Worm (Caenorhabditis elegans) whole organism, early embryonic: ENCODE results near the gene K08B12.1.

Experiments
- B0310.2 ChIP-seq: sonication (generic microtip); optimal IDR thresholded peaks from 2 replicates; lab custom pipeline; 2016; ENCODE audit warnings: mild to moderate bottlenecking, missing genetic modification characterization, missing compliant biosample characterization
- F13C5.2 ChIP-seq: sonication (generic microtip); optimal IDR thresholded peaks from 2 replicates; lab custom pipeline; 2017; ENCODE audit warnings: mild to moderate bottlenecking, missing genetic modification characterization, inconsistent platforms, missing compliant biosample characterization
- ama-1 ChIP-seq: fragments of 150-350 bp; optimal IDR thresholded peaks from 2 replicates; lab custom pipeline; 2014
- ceh-13 ChIP-seq: fragments of 200-800 bp; sonication (Bioruptor generic); optimal IDR thresholded peaks from 2 replicates; lab custom pipeline; 2018; ENCODE audit warnings: mild to moderate bottlenecking, missing genetic modification characterization, missing compliant biosample characterization
- ceh-36 ChIP-seq: sonication (generic microtip); optimal IDR thresholded peaks from 2 replicates; lab custom pipeline; 2016; ENCODE audit warnings: missing genetic modification characterization, inconsistent platforms, missing compliant biosample characterization
- flt-1 ChIP-seq: fragments of 200-800 bp; sonication (Bioruptor generic); IDR thresholded peaks from 2 replicates; pipeline ENCODE4 v1.3.6; 2022; ENCODE audit warnings: missing genetic modification characterization, missing compliant biosample characterization
- hmbx-1 ChIP-seq: sonication (generic microtip); optimal IDR thresholded peaks from 2 replicates; lab custom pipeline; 2016; ENCODE audit warnings: mild to moderate bottlenecking, missing genetic modification characterization, missing compliant biosample characterization
- hmg-4 ChIP-seq: fragments of 200-800 bp; sonication (Bioruptor generic); optimal IDR thresholded peaks from 2 replicates; lab custom pipeline; 2018; ENCODE audit warnings: mild to moderate bottlenecking, missing genetic modification characterization, missing compliant biosample characterization
- hnd-1 ChIP-seq: sonication (generic microtip); optimal IDR thresholded peaks from 2 replicates; lab custom pipeline; 2016; ENCODE audit warnings: missing genetic modification characterization, missing compliant biosample characterization
- pes-1 ChIP-seq: fragments of 200-800 bp; sonication (Bioruptor generic); IDR thresholded peaks from 2 replicates; pipeline ENCODE4 v1.3.6; 2022; ENCODE audit warnings: missing genetic modification reagents, missing genetic modification characterization, missing compliant biosample characterization
- scrt-1 ChIP-seq: fragments of 200-800 bp; sonication (Bioruptor generic); IDR thresholded peaks from 2 replicates; pipeline ENCODE4 v1.3.6; 2022; ENCODE audit warnings: missing genetic modification characterization, missing compliant biosample characterization
- tbx-11 ChIP-seq: fragments of 200-800 bp; sonication (Bioruptor generic); IDR thresholded peaks from 2 replicates; pipeline ENCODE4 v1.3.6; 2022; ENCODE audit warnings: missing genetic modification characterization, missing compliant biosample characterization
- tbx-37 ChIP-seq: fragments of 200-800 bp; sonication (Bioruptor generic); conservative IDR thresholded peaks from 2 replicates; pipeline ENCODE4 v1.3.6; 2022; ENCODE audit warnings: missing genetic modification reagents, missing genetic modification characterization, missing compliant biosample characterization
- tra-4 ChIP-seq: sonication (generic microtip); optimal IDR thresholded peaks from 2 replicates; lab custom pipeline; 2017; ENCODE audit warnings: missing genetic modification characterization, missing compliant biosample characterization

DNA sequence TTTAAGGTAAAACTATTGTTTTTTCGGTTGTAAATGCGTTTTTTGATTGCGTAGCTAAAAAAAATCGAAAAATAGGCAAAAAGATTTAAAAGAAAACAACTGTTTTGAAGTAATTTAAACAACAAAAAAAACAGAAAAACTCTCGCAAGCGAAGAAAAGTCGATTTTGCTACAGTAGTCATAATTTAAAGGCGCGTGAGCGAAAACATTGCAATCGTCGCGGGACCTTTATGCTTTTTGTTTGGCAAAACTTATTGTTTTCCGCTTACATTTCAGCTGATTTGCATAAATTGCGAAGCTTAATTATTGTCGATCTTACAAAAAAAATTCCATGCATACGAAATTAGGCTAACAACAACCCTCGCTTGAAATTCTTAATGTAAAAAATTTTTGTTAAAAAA is 8.8 kb downstream of the K08B12.1 start:
- no peak for TF ChIP-seq ceh-36
- no peak for TF ChIP-seq flt-1 (GFP tag; lab: Robert Waterston, UW)
- no peak for TF ChIP-seq pes-1 (GFP tag; lab: Robert Waterston, UW)
- no peak for TF ChIP-seq ceh-13 (GFP tag; lab: Kevin White, UChicago)
- no peak for TF ChIP-seq hmg-4 (GFP tag; lab: Kevin White, UChicago)
- TF ChIP-seq F13C5.2 (tag; lab: Kevin White, UChicago) = no peak
- no peak for TF ChIP-seq ama-1 (lab: Kevin White, UChicago)
- no peak for TF ChIP-seq hnd-1 (tag; lab: Kevin White, UChicago)
- TF ChIP-seq hmbx-1 (tag; lab: Kevin White, UChicago) = no peak
- TF ChIP-seq tra-4 (tag; lab: Kevin White, UChicago) = no peak
- no peak for TF ChIP-seq scrt-1 (GFP tag; lab: Robert Waterston, UW)
- TF ChIP-seq tbx-11 (GFP tag; lab: Robert Waterston, UW) = no peak
- no peak for TF ChIP-seq tbx-37 (GFP tag; lab: Robert Waterston, UW)
- TF ChIP-seq B0310.2 = no peak
